Fruit fly (Drosophila melanogaster) whole organism, pupa: ENCODE results near the gene msl-1.

Experiments used
- CG13204 ChIP-seq: fragments of 200-800 bp; sonication (Bioruptor generic); optimal IDR thresholded peaks from 2 replicates; lab custom pipeline; 2018; ENCODE audit warnings: missing biosample characterization, mild to moderate bottlenecking, missing genetic modification characterization, moderate library complexity
- CG15710 ChIP-seq: fragments of 200-800 bp; sonication (Bioruptor generic); optimal IDR thresholded peaks from 2 replicates; lab custom pipeline; 2018; ENCODE audit warnings: missing biosample characterization, mild to moderate bottlenecking, missing genetic modification characterization, moderate library complexity
- CG17806 ChIP-seq: fragments of 200-800 bp; sonication (Bioruptor generic); optimal IDR thresholded peaks from 2 replicates; lab custom pipeline; 2018; ENCODE audit warnings: missing biosample characterization, mild to moderate bottlenecking, missing genetic modification characterization, moderate library complexity
- CG8301 ChIP-seq: fragments of 200-800 bp; sonication (Bioruptor generic); optimal IDR thresholded peaks from 2 replicates; lab custom pipeline; 2018; ENCODE audit warnings: missing biosample characterization, mild to moderate bottlenecking, missing genetic modification characterization
- EcR ChIP-seq: fragments of 200-800 bp; sonication (Bioruptor generic); optimal IDR thresholded peaks from 3 replicates; lab custom pipeline; 2019; ENCODE audit warnings: missing biosample characterization, missing genetic modification characterization, mild to moderate bottlenecking, moderate library complexity, missing genetic modification reagents
- Pif1A ChIP-seq: fragments of 200-800 bp; sonication (Bioruptor generic); optimal IDR thresholded peaks from 3 replicates; lab custom pipeline; 2016; ENCODE audit warnings: missing biosample characterization, missing genetic modification characterization
- Pif1B ChIP-seq: fragments of 200-800 bp; sonication (Bioruptor generic); optimal IDR thresholded peaks from 3 replicates; lab custom pipeline; 2016; ENCODE audit warnings: missing biosample characterization, missing genetic modification characterization
- gl ChIP-seq: fragments of 200-800 bp; sonication (Bioruptor generic); optimal IDR thresholded peaks from 2 replicates; lab custom pipeline; 2018; ENCODE audit warnings: missing biosample characterization, mild to moderate bottlenecking, missing genetic modification characterization
- rn ChIP-seq: fragments of 200-800 bp; sonication (Bioruptor generic); IDR thresholded peaks from 2 replicates; pipeline ENCODE4 v1.3.6; 2022; ENCODE audit warnings: missing biosample characterization, missing genetic modification characterization

DNA sequence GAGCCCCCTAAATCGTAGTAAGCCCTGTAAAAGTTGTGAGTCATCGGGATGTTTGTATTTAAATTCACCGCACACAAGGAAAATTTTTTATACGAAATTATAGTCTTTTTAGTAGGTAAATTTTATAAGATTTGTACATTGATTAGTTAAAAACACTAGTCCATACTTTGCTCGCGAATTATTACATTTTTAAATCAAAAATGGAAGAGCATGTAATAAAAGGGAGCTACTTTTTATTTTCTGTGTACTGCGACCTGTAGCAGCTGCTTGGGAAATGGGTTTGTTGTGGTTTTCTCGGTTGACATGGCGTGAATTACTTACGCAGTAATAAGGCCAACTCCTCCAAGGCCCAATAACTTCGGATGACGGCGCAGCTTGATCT is 6.1 kb upstream of the msl-1 start:
- TF ChIP-seq gl (tag; lab: Kevin White, UChicago) (no peak), EcR (GFP tag; lab: Kevin White, UChicago) (no peak), CG17806 (tag; lab: Kevin White, UChicago) (peak; percentile 46), Pif1B (peak; percentile 17), CG15710 (tag; lab: Kevin White, UChicago) (peak; percentile 48), Pif1A (GFP tag; lab: Kevin White, UChicago) (peak; percentile 57), CG8301 (tag; lab: Kevin White, UChicago) (peak; percentile 30), rn (GFP tag; lab: Robert Waterston, UW) (no peak), CG13204 (GFP tag; lab: Kevin White, UChicago) (no peak)
